Worm (Caenorhabditis elegans) whole organism, early embryonic: Measurements from ENCODE around the gene fbxa-59.

ENCODE experiments used
- F13C5.2 ChIP-seq: sonication (generic microtip); optimal IDR thresholded peaks from 2 replicates; lab custom pipeline; 2017; ENCODE audit warnings: mild to moderate bottlenecking, missing genetic modification characterization, inconsistent platforms, missing compliant biosample characterization
- ama-1 ChIP-seq: fragments of 150-350 bp; optimal IDR thresholded peaks from 2 replicates; lab custom pipeline; 2014
- ceh-13 ChIP-seq: fragments of 200-800 bp; sonication (Bioruptor generic); optimal IDR thresholded peaks from 2 replicates; lab custom pipeline; 2018; ENCODE audit warnings: mild to moderate bottlenecking, missing genetic modification characterization, missing compliant biosample characterization
- ceh-36 ChIP-seq: sonication (generic microtip); optimal IDR thresholded peaks from 2 replicates; lab custom pipeline; 2016; ENCODE audit warnings: missing genetic modification characterization, inconsistent platforms, missing compliant biosample characterization
- ets-7 ChIP-seq: sonication (generic microtip); optimal IDR thresholded peaks from 2 replicates; lab custom pipeline; 2016; ENCODE audit warnings: missing genotype, missing genetic modification characterization, missing compliant biosample characterization
- hnd-1 ChIP-seq: sonication (generic microtip); optimal IDR thresholded peaks from 2 replicates; lab custom pipeline; 2016; ENCODE audit warnings: missing genetic modification characterization, missing compliant biosample characterization
- pes-1 ChIP-seq: fragments of 200-800 bp; sonication (Bioruptor generic); IDR thresholded peaks from 2 replicates; pipeline ENCODE4 v1.3.6; 2022; ENCODE audit warnings: missing genetic modification reagents, missing genetic modification characterization, missing compliant biosample characterization
- tbx-11 ChIP-seq: fragments of 200-800 bp; sonication (Bioruptor generic); IDR thresholded peaks from 2 replicates; pipeline ENCODE4 v1.3.6; 2022; ENCODE audit warnings: missing genetic modification characterization, missing compliant biosample characterization

DNA sequence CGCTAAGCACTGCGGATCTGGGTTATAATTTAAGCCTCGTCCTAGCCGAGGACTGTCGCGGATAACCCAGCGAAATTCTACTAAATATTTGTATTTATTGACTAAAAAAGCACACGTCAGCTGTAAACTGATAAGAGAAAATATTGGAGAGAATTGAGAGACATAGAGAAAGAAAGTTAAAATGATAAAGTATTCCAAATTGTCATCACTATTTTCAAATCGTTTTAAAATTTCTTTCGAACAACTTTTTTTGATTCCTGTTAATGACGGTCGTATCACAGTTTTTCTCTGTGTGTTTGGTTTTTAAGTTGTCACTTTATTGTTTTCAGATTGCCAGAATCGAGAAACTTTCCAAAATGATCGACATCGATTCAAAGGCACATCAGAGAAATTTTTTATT is 18.7 kb upstream of the fbxa-59 start, which contains the start of gene fbxa-51:
- no peak for TF ChIP-seq ama-1 (lab: Kevin White, UChicago)
- TF ChIP-seq ets-7 (tag; lab: Kevin White, UChicago), result no peak
- no peak for TF ChIP-seq hnd-1 (tag; lab: Kevin White, UChicago)
- no peak for TF ChIP-seq pes-1
- TF ChIP-seq ceh-36, result no peak
- TF ChIP-seq ceh-13 (GFP tag; lab: Kevin White, UChicago), result no peak
- no peak for TF ChIP-seq F13C5.2
- no peak for TF ChIP-seq tbx-11 (GFP tag; lab: Robert Waterston, UW)
